Worm (Caenorhabditis elegans): ENCODE measurements around the gene nlp-41.

Gene nlp-41

ce11 chrII:14567811-14568210 is 17.1 kb downstream of the nlp-41 start:
- TF ChIP-seq skn-1 (tag; optimal IDR thresholded peaks at IDR 0.05) (no peak), C16A3.4 (tag; optimal IDR thresholded peaks at IDR 0.05) (no peak), unc-62 (GFP tag; optimal IDR thresholded peaks at IDR 0.05) (no peak), efl-1 (optimal IDR thresholded peaks at IDR 0.05) (no peak), efl-1 (GFP tag; optimal IDR thresholded peaks at IDR 0.05 in 1 of 2) (no peak), ceh-88 (GFP tag; IDR thresholded peaks at IDR 0.05) (no peak), blmp-1 (tag; optimal IDR thresholded peaks at IDR 0.05) (peak; percentile 66), xbp-1 (tag; optimal IDR thresholded peaks at IDR 0.05) (no peak), nhr-76 (tag; optimal IDR thresholded peaks at IDR 0.05) (no peak)

DNA sequence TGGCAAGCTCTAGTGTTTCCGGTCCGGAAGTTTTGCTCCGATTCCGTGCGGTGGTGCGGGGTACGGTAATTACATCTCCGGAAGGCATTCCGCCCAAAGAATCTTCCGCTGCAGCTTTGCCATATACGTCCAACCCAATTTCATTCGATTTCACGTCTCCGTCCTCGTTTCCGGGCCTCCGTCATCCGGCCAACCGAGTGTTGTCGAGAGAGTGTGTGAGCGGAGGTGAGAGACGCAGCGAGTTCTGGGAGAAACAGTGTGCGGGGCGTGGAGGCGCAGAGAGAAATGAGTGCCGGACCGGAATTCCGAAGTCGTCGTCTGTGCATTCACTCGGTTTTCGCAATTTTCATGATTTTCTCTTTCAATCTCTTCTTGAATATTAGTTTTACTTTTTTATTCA is 18.6 kb downstream of the nlp-41 start:
- TF ChIP-seq sup-37 (GFP tag; optimal IDR thresholded peaks at IDR 0.05): no peak
- TF ChIP-seq rnt-1 (tag; optimal IDR thresholded peaks at IDR 0.05): no peak
- peak; percentile 41 for TF ChIP-seq egl-13 (tag; optimal IDR thresholded peaks at IDR 0.05)
- peak; percentile 20 for TF ChIP-seq isw-1 (GFP tag; IDR thresholded peaks at IDR 0.05)
- no peak for TF ChIP-seq ceh-88 (GFP tag; IDR thresholded peaks at IDR 0.05)
- TF ChIP-seq nhr-47 (tag; optimal IDR thresholded peaks at IDR 0.05): peak; percentile 36
- TF ChIP-seq lsy-2 (tag; optimal IDR thresholded peaks at IDR 0.05): peak; percentile 11 to 33
- TF ChIP-seq ztf-4 (tag; optimal IDR thresholded peaks at IDR 0.05): no peak
- no peak for TF ChIP-seq mdl-1 (tag; optimal IDR thresholded peaks at IDR 0.05)
- TF ChIP-seq unc-130 (tag; optimal IDR thresholded peaks at IDR 0.05): no peak
- no peak for TF ChIP-seq lin-35 (GFP tag; optimal IDR thresholded peaks at IDR 0.05)
- TF ChIP-seq lin-14 (GFP tag; optimal IDR thresholded peaks at IDR 0.05): peak; percentile 83
- no peak for TF ChIP-seq pax-3 (tag; optimal IDR thresholded peaks at IDR 0.05)
- TF ChIP-seq efl-3 (GFP tag; optimal IDR thresholded peaks at IDR 0.05): no peak
- no peak for TF ChIP-seq nhr-237 (tag; optimal IDR thresholded peaks at IDR 0.05)
- no peak for TF ChIP-seq nhr-77 (tag; optimal IDR thresholded peaks at IDR 0.05)
- no peak for TF ChIP-seq jun-1 (tag; optimal IDR thresholded peaks at IDR 0.05)
- TF ChIP-seq unc-86 (tag; optimal IDR thresholded peaks at IDR 0.05): peak; percentile 11
- TF ChIP-seq nhr-28 (tag; optimal IDR thresholded peaks at IDR 0.05): no peak
- peak; percentile 22 for TF ChIP-seq swsn-7 (tag; optimal IDR thresholded peaks at IDR 0.05)
- no peak for TF ChIP-seq sox-4 (tag; optimal IDR thresholded peaks at IDR 0.05)
- peak; percentile 50 for TF ChIP-seq tbx-2 (tag; optimal IDR thresholded peaks at IDR 0.05)
- TF ChIP-seq hpl-2 (GFP tag; optimal IDR thresholded peaks at IDR 0.05): no peak
- peak; percentile 40 for TF ChIP-seq blmp-1 (tag; optimal IDR thresholded peaks at IDR 0.05)
- TF ChIP-seq fkh-10 (GFP tag; optimal IDR thresholded peaks at IDR 0.05): peak; percentile 68
- TF ChIP-seq nhr-71 (tag; optimal IDR thresholded peaks at IDR 0.05): peak; percentile 48
- peak; percentile 53 for TF ChIP-seq irx-1 (tag; optimal IDR thresholded peaks at IDR 0.05)
- peak; percentile 48 for TF ChIP-seq nhr-85 (tag)
- no peak for TF ChIP-seq C04F5.9 (tag; optimal IDR thresholded peaks at IDR 0.05)
- no peak for TF ChIP-seq alr-1 (tag; optimal IDR thresholded peaks at IDR 0.05; ENCODE audit: borderline replicate concordance)
- peak; percentile 3 for TF ChIP-seq skn-1 (tag; optimal IDR thresholded peaks at IDR 0.05)
- peak; percentile 32 to 70 for TF ChIP-seq efl-1 (optimal IDR thresholded peaks at IDR 0.05)
- peak; percentile 9 to 66 for TF ChIP-seq efl-1 (GFP tag; optimal IDR thresholded peaks at IDR 0.05 in 1 of 2)

ce11 chrII:14570541-14571160 is 19.9 kb downstream of the nlp-41 start:
- TF ChIP-seq efl-1 (optimal IDR thresholded peaks at IDR 0.05) (no peak), efl-1 (GFP tag; optimal IDR thresholded peaks at IDR 0.05 in 1 of 2) (peak in 1 of 2 experiments; percentile 91), nhr-76 (tag; optimal IDR thresholded peaks at IDR 0.05) (no peak), nhr-77 (tag; optimal IDR thresholded peaks at IDR 0.05) (peak; percentile 71), ceh-90 (tag; optimal IDR thresholded peaks at IDR 0.05) (no peak), lsy-2 (tag; optimal IDR thresholded peaks at IDR 0.05) (peak in 1 of 2 experiments; percentile 4), grh-1 (GFP tag; IDR thresholded peaks at IDR 0.05) (no peak), mab-9 (GFP tag; IDR thresholded peaks at IDR 0.05) (no peak), hlh-4 (tag; optimal IDR thresholded peaks at IDR 0.05) (no peak), dpl-1 (GFP tag; optimal IDR thresholded peaks at IDR 0.05) (no peak), irx-1 (tag; optimal IDR thresholded peaks at IDR 0.05) (no peak), efl-3 (GFP tag; optimal IDR thresholded peaks at IDR 0.05) (no peak), nhr-237 (tag; optimal IDR thresholded peaks at IDR 0.05) (no peak), nhr-12 (tag; optimal IDR thresholded peaks at IDR 0.05) (no peak), nhr-20 (tag; optimal IDR thresholded peaks at IDR 0.05) (no peak), mef-2 (tag; optimal IDR thresholded peaks at IDR 0.05) (no peak), alr-1 (tag; optimal IDR thresholded peaks at IDR 0.05; ENCODE audit: borderline replicate concordance) (no peak), pag-3 (tag; optimal IDR thresholded peaks at IDR 0.05; ENCODE audit: borderline replicate concordance, insufficient read depth) (no peak)

All from whole organism, L1 larva.